Fruit fly (Drosophila melanogaster): ENCODE results near the gene Tap42.

The Tap42 gene

dm6 chr2L:13378488-13378964 is 11.1 kb downstream of the Tap42 start, which contains the start of the genes CG9302 and beta'COP (continued):
- peak; percentile 54; the same call in 1 of the 3 replicates for TF ChIP-seq tgo (GFP tag; IDR thresholded peaks at IDR 0.05)
- TF ChIP-seq ATbp (GFP tag; optimal IDR thresholded peaks at IDR 0.05), result no peak
- no peak for TF ChIP-seq eyg (GFP tag; optimal IDR thresholded peaks at IDR 0.05)
- TF ChIP-seq CG10274 (GFP tag; optimal IDR thresholded peaks at IDR 0.05), result no peak
- no peak for TF ChIP-seq emc (GFP tag; optimal IDR thresholded peaks at IDR 0.05)
- TF ChIP-seq gcm (GFP tag; optimal IDR thresholded peaks at IDR 0.05), result no peak
- TF ChIP-seq sisA (GFP tag; IDR thresholded peaks at IDR 0.05), result peak; percentile 58
- no peak; the same call in 2 of the 3 replicates for TF ChIP-seq ase (GFP tag; IDR thresholded peaks at IDR 0.05)
- TF ChIP-seq grn (GFP tag; optimal IDR thresholded peaks at IDR 0.05), result no peak
- peak; percentile 68 for TF ChIP-seq Opbp (GFP tag; IDR thresholded peaks at IDR 0.05; ENCODE audit: partially characterized antibody)
- no peak for TF ChIP-seq Hmr (GFP tag; optimal IDR thresholded peaks at IDR 0.05)
- peak; percentile 66 for TF ChIP-seq lbe (GFP tag; optimal IDR thresholded peaks at IDR 0.05)
- TF ChIP-seq eve (GFP tag; optimal IDR thresholded peaks at IDR 0.05), result no peak
- peak; percentile 16 for TF ChIP-seq CG17802 (tag; optimal IDR thresholded peaks at IDR 0.05)
- TF ChIP-seq gsb-n (tag; optimal IDR thresholded peaks at IDR 0.05), result no peak
- TF ChIP-seq CG11398 (GFP tag; optimal IDR thresholded peaks at IDR 0.05), result no peak
- TF ChIP-seq grau (tag; optimal IDR thresholded peaks at IDR 0.05), result peak; percentile 81
- no peak for TF ChIP-seq CG10321 (GFP tag; IDR thresholded peaks at IDR 0.05)
- peak; percentile 83 for TF ChIP-seq Xbp1 (GFP tag; optimal IDR thresholded peaks at IDR 0.05)
- peak; percentile 31 for TF ChIP-seq CG5245 (GFP tag; optimal IDR thresholded peaks at IDR 0.05)
- no peak for TF ChIP-seq Sox102F (GFP tag; optimal IDR thresholded peaks at IDR 0.05)
- no peak for TF ChIP-seq fru (optimal IDR thresholded peaks at IDR 0.05)
- no peak for TF ChIP-seq CG11504 (tag; optimal IDR thresholded peaks at IDR 0.05)
- peak; percentile 49 for TF ChIP-seq CG1602 (GFP tag; optimal IDR thresholded peaks at IDR 0.05)
- peak; percentile 68 for TF ChIP-seq CG15601 (tag; optimal IDR thresholded peaks at IDR 0.05)
- peak; percentile 64 for TF ChIP-seq zfh2 (GFP tag; optimal IDR thresholded peaks at IDR 0.05)
- TF ChIP-seq Ptx1 (GFP tag; IDR thresholded peaks at IDR 0.05), result peak; percentile 70
- no peak for TF ChIP-seq tap (tag; optimal IDR thresholded peaks at IDR 0.05)
- TF ChIP-seq cas (GFP tag; IDR thresholded peaks at IDR 0.05), result no peak
- TF ChIP-seq kni (GFP tag; optimal IDR thresholded peaks at IDR 0.05), result no peak
- peak; percentile 90 for TF ChIP-seq CG17361 (GFP tag; IDR thresholded peaks at IDR 0.05)
- no peak for TF ChIP-seq Lpt (GFP tag; optimal IDR thresholded peaks at IDR 0.05)
- TF ChIP-seq Meics (GFP tag; optimal IDR thresholded peaks at IDR 0.05), result peak; percentile 71
- peak; percentile 1 for TF ChIP-seq p53 (GFP tag; optimal IDR thresholded peaks at IDR 0.05)
- TF ChIP-seq E2f1 (GFP tag; IDR thresholded peaks at IDR 0.05), result no peak
- TF ChIP-seq disco-r (GFP tag; optimal IDR thresholded peaks at IDR 0.05), result no peak
- peak; percentile 40 for TF ChIP-seq Elba2 (GFP tag; optimal IDR thresholded peaks at IDR 0.05)
- TF ChIP-seq CG14860 (GFP tag; IDR thresholded peaks at IDR 0.05; ENCODE audit: partially characterized antibody), result peak; percentile 68; the same call in 2 of the 3 replicates
- no peak for TF ChIP-seq D (optimal IDR thresholded peaks at IDR 0.05)
- peak; percentile 32 for TF ChIP-seq D (GFP tag; optimal IDR thresholded peaks at IDR 0.05)
- peak; percentile 58 for TF ChIP-seq Ssrp (tag; optimal IDR thresholded peaks at IDR 0.05)
- TF ChIP-seq CG4730 (GFP tag; IDR thresholded peaks at IDR 0.05), result no peak
- peak; percentile 60 for TF ChIP-seq Fer1 (GFP tag; optimal IDR thresholded peaks at IDR 0.05)
- no peak for TF ChIP-seq CG13894 (tag; optimal IDR thresholded peaks at IDR 0.05)
- TF ChIP-seq dimm (GFP tag; IDR thresholded peaks at IDR 0.05), result no peak
- no peak for TF ChIP-seq Mrtf (GFP tag; IDR thresholded peaks at IDR 0.05)
- TF ChIP-seq CG3995 (GFP tag; optimal IDR thresholded peaks at IDR 0.05), result peak; percentile 21
- TF ChIP-seq pho (GFP tag; optimal IDR thresholded peaks at IDR 0.05), result peak; percentile 50
- peak; percentile 60 for TF ChIP-seq CG9437 (GFP tag; optimal IDR thresholded peaks at IDR 0.05)
- TF ChIP-seq CG4360 (GFP tag; IDR thresholded peaks at IDR 0.05), result no peak
- TF ChIP-seq CG13424 (tag; optimal IDR thresholded peaks at IDR 0.05), result peak; percentile 78
- TF ChIP-seq dm (GFP tag; optimal IDR thresholded peaks at IDR 0.05), result peak; percentile 37
